Worm (Caenorhabditis elegans) whole organism, L4 larva: ENCODE measurements around the gene pxf-1.

ENCODE experiments used
- aly-2 ChIP-seq: sonication (generic microtip); optimal IDR thresholded peaks from 2 replicates; lab custom pipeline; 2018; ENCODE audit warnings: missing biosample characterization, missing genetic modification characterization
- ama-1 ChIP-seq: fragments of 150-350 bp; optimal IDR thresholded peaks from 2 replicates; lab custom pipeline; 2014; ENCODE audit warnings: inconsistent platforms, mixed read lengths
- ceh-32 ChIP-seq: sonication (generic microtip); optimal IDR thresholded peaks from 2 replicates; lab custom pipeline; 2016; ENCODE audit warnings: mild to moderate bottlenecking, missing genetic modification characterization, missing compliant biosample characterization; ENCODE audit not compliant: poor library complexity
- ceh-82 ChIP-seq: sonication (generic microtip); optimal IDR thresholded peaks from 2 replicates; lab custom pipeline; 2017; ENCODE audit warnings: missing biosample characterization, missing genetic modification characterization
- duxl-1 ChIP-seq: sonication (generic microtip); optimal IDR thresholded peaks from 2 replicates; lab custom pipeline; 2016; ENCODE audit warnings: mild to moderate bottlenecking, missing genetic modification characterization, moderate library complexity, missing compliant biosample characterization; ENCODE audit not compliant: poor library complexity
- fos-1 ChIP-seq: fragments of 150-350 bp; optimal IDR thresholded peaks from 2 replicates; lab custom pipeline; 2014; ENCODE audit warnings: missing biosample characterization, missing genetic modification characterization
- lin-38 ChIP-seq: fragments of 200-800 bp; sonication (Bioruptor generic); IDR thresholded peaks from 2 replicates; pipeline ENCODE4 v1.3.6; 2022; ENCODE audit warnings: missing genetic modification reagents, missing genetic modification characterization, missing compliant biosample characterization
- nhr-76 ChIP-seq: fragments of 150-350 bp; optimal IDR thresholded peaks from 2 replicates; lab custom pipeline; 2014; ENCODE audit warnings: missing biosample characterization, missing genetic modification characterization
- saeg-2 ChIP-seq: fragments of 200-800 bp; sonication (Bioruptor generic); IDR thresholded peaks from 2 replicates; pipeline ENCODE4 v1.3.6; 2022; ENCODE audit warnings: missing genetic modification reagents, missing genetic modification characterization, missing compliant biosample characterization
- snpc-1.2 ChIP-seq: fragments of 200-800 bp; sonication (Bioruptor generic); IDR thresholded peaks from 2 replicates; pipeline ENCODE4 v1.3.6; 2022; ENCODE audit warnings: missing genetic modification reagents, missing genetic modification characterization, missing compliant biosample characterization
- tra-1 ChIP-seq: fragments of 200-800 bp; sonication (Bioruptor generic); IDR thresholded peaks from 2 replicates; pipeline ENCODE4 v1.3.6; 2022; ENCODE audit warnings: missing genetic modification reagents, missing genetic modification characterization, missing compliant biosample characterization

DNA sequence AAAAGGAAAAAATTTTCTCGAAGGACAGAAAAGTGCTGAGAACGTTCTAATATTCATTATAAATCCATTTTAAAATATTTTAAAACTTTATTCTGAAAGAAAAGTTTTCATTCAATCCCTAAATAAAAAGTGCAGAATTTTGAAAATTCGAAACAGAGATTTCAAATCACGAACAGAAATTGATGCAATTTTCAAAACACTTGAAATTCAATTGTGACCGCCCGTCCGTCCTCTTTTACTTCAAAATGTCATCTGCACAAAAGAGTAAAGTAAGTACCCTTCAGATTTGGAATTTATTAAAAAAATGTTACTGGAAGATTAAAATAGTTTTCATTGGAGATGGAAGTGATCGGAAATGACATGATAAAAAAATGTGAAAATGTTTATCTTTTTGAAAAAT is 14.4 kb upstream of the pxf-1 start:
- no peak for TF ChIP-seq aly-2 (tag; lab: Kevin White, UChicago)
- no peak for TF ChIP-seq ceh-32 (tag; lab: Kevin White, UChicago)
- TF ChIP-seq ama-1 (lab: Kevin White, UChicago): no peak
- no peak for TF ChIP-seq fos-1 (tag; lab: Kevin White, UChicago)
- no peak for TF ChIP-seq snpc-1.2 (GFP tag; lab: Robert Waterston, UW)
- no peak for TF ChIP-seq tra-1 (GFP tag; lab: Robert Waterston, UW)
- no peak for TF ChIP-seq lin-38
- TF ChIP-seq nhr-76: no peak
- TF ChIP-seq saeg-2 (GFP tag; lab: Robert Waterston, UW): no peak
- TF ChIP-seq duxl-1 (tag; lab: Kevin White, UChicago): no peak
- no peak for TF ChIP-seq ceh-82 (tag; lab: Kevin White, UChicago)
